Fruit fly (Drosophila melanogaster) whole organism, embryonic: ENCODE measurements around the gene Sr-CIII.

ENCODE experiments used
- Abd-B ChIP-seq: fragments of 200-800 bp; sonication (Bioruptor generic); optimal IDR thresholded peaks from 2 replicates; lab custom pipeline; 2018; ENCODE audit warnings: missing biosample characterization, mild to moderate bottlenecking, missing genetic modification characterization, moderate library complexity
- Aef1 ChIP-seq: fragments of 200-800 bp; sonication (Bioruptor generic); IDR thresholded peaks from 3 replicates; pipeline ENCODE4 v1.3.6; 2022; ENCODE audit warnings: missing biosample characterization, missing genetic modification characterization
- BtbVII ChIP-seq: fragments of 200-800 bp; sonication (Bioruptor generic); optimal IDR thresholded peaks from 3 replicates; lab custom pipeline; 2017; ENCODE audit warnings: missing biosample characterization, mild to moderate bottlenecking, missing genetic modification characterization
- Bteb2 ChIP-seq: fragments of 200-800 bp; sonication (Bioruptor generic); optimal IDR thresholded peaks from 2 replicates; lab custom pipeline; 2016; ENCODE audit warnings: missing biosample characterization, missing genetic modification characterization
- CG11504 ChIP-seq: fragments of 200-800 bp; sonication (Bioruptor generic); optimal IDR thresholded peaks from 3 replicates; lab custom pipeline; 2019; ENCODE audit warnings: missing biosample characterization, mild to moderate bottlenecking, missing genetic modification characterization, moderate library complexity
- CG14441 ChIP-seq: fragments of 200-800 bp; sonication (Bioruptor generic); IDR thresholded peaks from 2 replicates; pipeline ENCODE4 v1.3.6; 2022; ENCODE audit warnings: missing biosample characterization, missing genetic modification characterization
- CG1529 ChIP-seq: fragments of 200-800 bp; sonication (Bioruptor generic); optimal IDR thresholded peaks from 3 replicates; lab custom pipeline; 2018; ENCODE audit warnings: missing biosample characterization, missing genetic modification characterization
- CG16813 ChIP-seq: fragments of 200-800 bp; sonication (Bioruptor generic); IDR thresholded peaks from 3 replicates; pipeline ENCODE4 v1.3.6; 2022; ENCODE audit warnings: missing biosample characterization, missing genetic modification characterization; ENCODE audit not compliant: partially characterized antibody
- CG32772 ChIP-seq: fragments of 200-800 bp; sonication (Bioruptor generic); IDR thresholded peaks from 2 replicates; pipeline ENCODE4 v1.3.6; 2022; ENCODE audit warnings: missing biosample characterization, missing genetic modification characterization
- CG3281 ChIP-seq: fragments of 200-800 bp; sonication (Bioruptor generic); optimal IDR thresholded peaks from 3 replicates; lab custom pipeline; 2017; ENCODE audit warnings: missing biosample characterization, mild to moderate bottlenecking, missing genetic modification characterization
- CG6683 ChIP-seq: fragments of 200-800 bp; sonication (Bioruptor generic); optimal IDR thresholded peaks from 2 replicates; lab custom pipeline; 2017; ENCODE audit warnings: missing biosample characterization, mild to moderate bottlenecking, missing genetic modification characterization, missing genetic modification reagents
- CG7928 ChIP-seq: fragments of 200-800 bp; sonication (Bioruptor generic); optimal IDR thresholded peaks from 2 replicates; lab custom pipeline; 2017; ENCODE audit warnings: missing biosample characterization, mild to moderate bottlenecking, missing genetic modification characterization
- CG8478 ChIP-seq: fragments of >200 bp; optimal IDR thresholded peaks from 2 replicates; lab custom pipeline; 2018
- CG8765 ChIP-seq: fragments of 200-800 bp; sonication (Bioruptor generic); IDR thresholded peaks from 2 replicates; pipeline ENCODE4 v1.3.6; 2022; ENCODE audit warnings: missing biosample characterization, missing genetic modification characterization
- CG8924 ChIP-seq: fragments of 200-800 bp; optimal IDR thresholded peaks from 3 replicates; lab custom pipeline; 2019; ENCODE audit warnings: missing biosample characterization, mild to moderate bottlenecking, missing genetic modification characterization, moderate library complexity
- CG9876 ChIP-seq: fragments of 200-800 bp; sonication (Bioruptor generic); optimal IDR thresholded peaks from 2 replicates; lab custom pipeline; 2016; ENCODE audit warnings: missing biosample characterization, missing genetic modification characterization
- CrebB ChIP-seq: fragments of 200-800 bp; sonication (Bioruptor generic); optimal IDR thresholded peaks from 3 replicates; lab custom pipeline; 2018; ENCODE audit warnings: missing biosample characterization, mild to moderate bottlenecking, missing genetic modification characterization
- Dip2 ChIP-seq: fragments of 200-800 bp; sonication (Bioruptor generic); IDR thresholded peaks from 2 replicates; pipeline ENCODE4 v1.3.6; 2022; ENCODE audit warnings: missing biosample characterization, missing genetic modification characterization
- Dll ChIP-seq: fragments of 200-800 bp; sonication (Bioruptor generic); IDR thresholded peaks from 4 replicates; pipeline ENCODE4 v1.3.6; 2022; ENCODE audit warnings: missing biosample characterization, missing genetic modification characterization; ENCODE audit not compliant: partially characterized antibody
- Drgx ChIP-seq: fragments of 200-800 bp; sonication (Bioruptor generic); IDR thresholded peaks from 2 replicates; pipeline ENCODE4 v1.3.6; 2022; ENCODE audit warnings: missing biosample characterization, missing genetic modification characterization
- E2f1 ChIP-seq: fragments of 200-800 bp; sonication (Bioruptor generic); IDR thresholded peaks from 2 replicates; pipeline ENCODE4 v1.3.6; 2022; ENCODE audit warnings: missing biosample characterization, missing genetic modification characterization
- GATAe ChIP-seq: fragments of 200-800 bp; sonication (Bioruptor generic); conservative IDR thresholded peaks from 2 replicates; pipeline ENCODE4 v1.3.6; 2022; ENCODE audit warnings: missing biosample characterization, missing genetic modification characterization
- H15 ChIP-seq: fragments of 200-800 bp; sonication (Bioruptor generic); IDR thresholded peaks from 3 replicates; pipeline ENCODE4 v1.3.6; 2022; ENCODE audit warnings: missing biosample characterization, missing genetic modification characterization
- HmgZ ChIP-seq: fragments of 200-800 bp; sonication (Bioruptor generic); optimal IDR thresholded peaks from 2 replicates; lab custom pipeline; 2018; ENCODE audit warnings: missing biosample characterization, mild to moderate bottlenecking, missing genetic modification characterization
- Lhr ChIP-seq: fragments of 200-800 bp; sonication (Bioruptor generic); optimal IDR thresholded peaks from 3 replicates; lab custom pipeline; 2017; ENCODE audit warnings: mild to moderate bottlenecking, missing biosample characterization, missing genetic modification reagents, missing genetic modification characterization
- NK7.1 ChIP-seq: fragments of 200-800 bp; sonication (Bioruptor generic); optimal IDR thresholded peaks from 3 replicates; lab custom pipeline; 2016; ENCODE audit warnings: missing biosample characterization, missing genetic modification characterization
- Oaz ChIP-seq: fragments of 200-800 bp; sonication (Bioruptor generic); IDR thresholded peaks from 2 replicates; pipeline ENCODE4 v1.3.6; 2022; ENCODE audit warnings: missing biosample characterization, missing genetic modification characterization
- Spps ChIP-seq: fragments of 200-800 bp; sonication (Bioruptor generic); optimal IDR thresholded peaks from 2 replicates; lab custom pipeline; 2018; ENCODE audit warnings: missing biosample characterization, mild to moderate bottlenecking, missing genetic modification characterization
- Stat92E ChIP-seq, 3 experiments: fragments of >200 bp in 2 of 3; fragments of 200-800 bp in 1 of 3; sonication (Bioruptor generic) in 1 of 3; optimal IDR thresholded peaks; 2 replicates each; lab custom pipeline; 2017 to 2019; ENCODE audit warnings: missing biosample characterization in 3 of 3, missing genetic modification characterization in 3 of 3, mild to moderate bottlenecking in 1 of 3, moderate library complexity in 1 of 3
- ab ChIP-seq: fragments of 200-800 bp; sonication (Bioruptor generic); optimal IDR thresholded peaks from 2 replicates; lab custom pipeline; 2016; ENCODE audit warnings: missing biosample characterization, missing genetic modification characterization
- ap ChIP-seq: fragments of 200-800 bp; sonication (Bioruptor generic); IDR thresholded peaks from 2 replicates; pipeline ENCODE4 v1.3.6; 2022; ENCODE audit warnings: missing biosample characterization, missing genetic modification characterization
- ato ChIP-seq: fragments of 200-800 bp; sonication (Bioruptor generic); IDR thresholded peaks from 2 replicates; pipeline ENCODE4 v1.3.6; 2022; ENCODE audit warnings: missing biosample characterization, missing genetic modification characterization; ENCODE audit not compliant: partially characterized antibody
- cato ChIP-seq: fragments of 200-800 bp; sonication (Bioruptor generic); optimal IDR thresholded peaks from 2 replicates; lab custom pipeline; 2016; ENCODE audit warnings: missing biosample characterization, missing genetic modification characterization, borderline replicate concordance
- caup ChIP-seq: fragments of 200-800 bp; sonication (Bioruptor generic); optimal IDR thresholded peaks from 3 replicates; lab custom pipeline; 2017; ENCODE audit warnings: missing biosample characterization, mild to moderate bottlenecking, missing genetic modification characterization, moderate library complexity; ENCODE audit not compliant: severe bottlenecking
- crc ChIP-seq: fragments of 200-800 bp; sonication (Bioruptor generic); optimal IDR thresholded peaks from 2 replicates; lab custom pipeline; 2016; ENCODE audit warnings: missing biosample characterization, missing genetic modification characterization
- ems ChIP-seq: fragments of 200-800 bp; sonication (Bioruptor generic); optimal IDR thresholded peaks from 3 replicates; lab custom pipeline; 2016; ENCODE audit warnings: missing biosample characterization, missing genetic modification characterization
- esg ChIP-seq: fragments of 200-800 bp; sonication (Bioruptor generic); conservative IDR thresholded peaks from 2 replicates; pipeline ENCODE4 v1.3.6; 2022; ENCODE audit warnings: missing biosample characterization, missing genetic modification characterization
- fd3F ChIP-seq: fragments of 200-800 bp; sonication (Bioruptor generic); optimal IDR thresholded peaks from 2 replicates; lab custom pipeline; 2018; ENCODE audit warnings: missing biosample characterization, mild to moderate bottlenecking, missing genetic modification characterization, moderate library complexity
- ftz-f1 ChIP-seq: fragments of 200-800 bp; sonication (Bioruptor generic); optimal IDR thresholded peaks from 2 replicates; lab custom pipeline; 2016; ENCODE audit warnings: missing biosample characterization, missing genetic modification characterization
- grn ChIP-seq: fragments of 200-800 bp; sonication (Bioruptor generic); optimal IDR thresholded peaks from 3 replicates; lab custom pipeline; 2017; ENCODE audit warnings: missing biosample characterization, missing genetic modification characterization
- gsb-n ChIP-seq: fragments of 200-800 bp; sonication (Bioruptor generic); optimal IDR thresholded peaks from 3 replicates; lab custom pipeline; 2018; ENCODE audit warnings: missing biosample characterization, mild to moderate bottlenecking, missing genetic modification characterization
- odd ChIP-seq: fragments of 200-800 bp; sonication (Bioruptor generic); optimal IDR thresholded peaks from 2 replicates; lab custom pipeline; 2017; ENCODE audit warnings: missing biosample characterization, mild to moderate bottlenecking, missing genetic modification characterization
- pfk ChIP-seq: fragments of 200-800 bp; sonication (Bioruptor generic); optimal IDR thresholded peaks from 2 replicates; lab custom pipeline; 2018; ENCODE audit warnings: missing biosample characterization, mild to moderate bottlenecking, missing genetic modification characterization, moderate library complexity
- pho ChIP-seq: fragments of 200-800 bp; sonication (Bioruptor generic); optimal IDR thresholded peaks from 2 replicates; lab custom pipeline; 2016; ENCODE audit warnings: missing biosample characterization, missing genetic modification characterization
- pzg ChIP-seq: fragments of 200-800 bp; sonication (Bioruptor generic); optimal IDR thresholded peaks from 3 replicates; lab custom pipeline; 2018; ENCODE audit warnings: missing biosample characterization, mild to moderate bottlenecking, missing genetic modification characterization, moderate library complexity
- sc ChIP-seq, 3 experiments: fragments of >200 bp in 2 of 3; fragments of 200-800 bp in 1 of 3; sonication (Bioruptor generic) in 1 of 3; optimal IDR thresholded peaks; 2 replicates in 2 of 3; 3 replicates in 1 of 3; lab custom pipeline; 2017; ENCODE audit warnings: mild to moderate bottlenecking in 1 of 3, missing biosample characterization in 1 of 3, missing genetic modification characterization in 1 of 3, missing genetic modification reagents in 1 of 3
- unpg ChIP-seq: fragments of 200-800 bp; sonication (Bioruptor generic); optimal IDR thresholded peaks from 3 replicates; lab custom pipeline; 2018; ENCODE audit warnings: missing biosample characterization, mild to moderate bottlenecking, missing genetic modification characterization, moderate library complexity
- vvl ChIP-seq: fragments of 200-800 bp; sonication (Bioruptor generic); IDR thresholded peaks from 2 replicates; pipeline ENCODE4 v1.3.6; 2022; ENCODE audit warnings: missing biosample characterization, missing genetic modification characterization

Sr-CIII gene

DNA sequence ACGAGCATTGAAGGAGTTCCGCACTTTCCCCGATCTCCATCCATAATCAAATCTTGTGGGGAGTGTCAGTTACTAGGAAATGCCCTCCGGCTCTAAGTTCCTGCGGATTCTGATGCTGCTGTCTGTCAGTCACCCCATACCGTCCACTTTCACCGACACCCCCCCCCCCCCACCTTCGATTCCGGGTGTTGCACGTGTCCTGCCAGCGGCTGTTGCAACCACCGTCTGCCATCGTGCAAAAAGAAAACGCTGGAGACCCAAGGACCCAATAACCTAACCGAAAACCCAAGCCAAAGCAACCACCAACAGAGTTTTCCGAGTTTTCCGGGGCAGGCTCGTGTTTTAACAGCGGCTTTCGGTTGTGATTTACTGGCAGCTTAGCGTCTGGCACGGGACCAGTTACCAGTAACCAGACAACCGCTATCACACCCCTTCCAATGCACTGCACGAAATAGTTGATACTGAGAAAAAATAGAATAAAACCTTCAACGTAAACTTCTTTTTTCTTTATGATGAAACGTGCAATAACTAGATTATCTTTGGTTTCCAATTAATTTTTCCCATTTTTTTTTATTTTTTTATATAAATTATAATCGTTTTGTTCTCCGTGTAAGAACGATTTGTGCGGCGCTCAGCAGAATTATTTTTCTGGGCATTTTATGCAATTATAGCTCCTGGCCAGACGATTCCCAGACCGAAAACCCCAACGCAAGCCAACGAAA lies 4.6 kb downstream of the Sr-CIII start (continued):
- no peak for TF ChIP-seq HmgZ (tag; lab: Kevin White, UChicago)
- peak; percentile 48 for TF ChIP-seq E2f1 (GFP tag; lab: Robert Waterston, UW)
- TF ChIP-seq CG6683 (GFP tag; lab: Kevin White, UChicago), result peak; percentile 30
- TF ChIP-seq Dip2, result no peak
- peak; percentile 52; the same call in 2 of the 3 replicates for TF ChIP-seq H15 (GFP tag; lab: Robert Waterston, UW)
- peak; percentile 66 for TF ChIP-seq BtbVII (GFP tag; lab: Kevin White, UChicago)
- TF ChIP-seq pho (GFP tag; lab: Kevin White, UChicago), result no peak
- peak; percentile 77 for TF ChIP-seq CG11504 (tag; lab: Kevin White, UChicago)
- TF ChIP-seq caup, result peak; percentile 45
- 0 out of 2 replicates have a peak, but pooled peaks have one; percentile 10 for TF ChIP-seq CG14441 (GFP tag; lab: Robert Waterston, UW)
- no peak for TF ChIP-seq ab
- no peak; the same call in 1 of the 2 replicates for TF ChIP-seq esg (GFP tag; lab: Robert Waterston, UW)
- 0 out of 2 replicates have a peak, but pooled peaks have one; percentile 16 for TF ChIP-seq Oaz (GFP tag; lab: Robert Waterston, UW)
- TF ChIP-seq GATAe, result no peak
- no peak for TF ChIP-seq ems (GFP tag; lab: Kevin White, UChicago)
- TF ChIP-seq Aef1, result peak; percentile 35; the same call in 1 of the 3 replicates
- TF ChIP-seq ap, result no peak
- TF ChIP-seq Drgx (GFP tag; lab: Robert Waterston, UW), result no peak
- peak; percentile 65 for TF ChIP-seq CG32772 (GFP tag; lab: Robert Waterston, UW)
- no peak for TF ChIP-seq Dll (GFP tag; lab: Robert Waterston, UW)
- no peak for TF ChIP-seq cato
- TF ChIP-seq fd3F (GFP tag; lab: Kevin White, UChicago), result no peak
- peak; percentile 80 for TF ChIP-seq vvl (GFP tag; lab: Robert Waterston, UW)
- TF ChIP-seq grn, result no peak
- peak; percentile 33 for TF ChIP-seq Abd-B (GFP tag; lab: Kevin White, UChicago)
- no peak for TF ChIP-seq CG8478 (lab: Kevin White, UChicago)
- no peak for TF ChIP-seq pzg
- no peak for TF ChIP-seq Stat92E (GFP tag; optimal IDR thresholded peaks at IDR 0.05; lab: Kevin White, UChicago)
- no peak for TF ChIP-seq CG16813 (GFP tag; lab: Robert Waterston, UW)
- TF ChIP-seq ato (GFP tag; lab: Robert Waterston, UW), result no peak
- TF ChIP-seq CG9876 (GFP tag; lab: Kevin White, UChicago), result no peak
- TF ChIP-seq CG7928 (GFP tag; lab: Kevin White, UChicago), result no peak
- TF ChIP-seq pfk (GFP tag; lab: Kevin White, UChicago), result no peak
- TF ChIP-seq CG3281 (GFP tag; lab: Kevin White, UChicago), result peak; percentile 28
- no peak for TF ChIP-seq CG8765 (GFP tag; lab: Robert Waterston, UW)
- TF ChIP-seq CrebB (tag; lab: Kevin White, UChicago), result no peak
- TF ChIP-seq NK7.1 (GFP tag; lab: Kevin White, UChicago), result no peak
- TF ChIP-seq unpg (GFP tag; lab: Kevin White, UChicago), result peak; percentile 66
- TF ChIP-seq Lhr (GFP tag; lab: Kevin White, UChicago), result peak; percentile 6
- TF ChIP-seq CG1529 (GFP tag; lab: Kevin White, UChicago), result peak; percentile 43
- peak; percentile 53 for TF ChIP-seq CG8924 (tag; lab: Kevin White, UChicago)
- TF ChIP-seq Bteb2, result no peak
- TF ChIP-seq Spps (tag; lab: Kevin White, UChicago), result peak; percentile 71
- peak; percentile 50 for TF ChIP-seq odd
- no peak for TF ChIP-seq ftz-f1 (GFP tag; lab: Kevin White, UChicago)
- no peak for TF ChIP-seq crc
- no peak for TF ChIP-seq sc (optimal IDR thresholded peaks at IDR 0.05; lab: Kevin White, UChicago)
- peak; percentile 63 for TF ChIP-seq sc (GFP tag; optimal IDR thresholded peaks at IDR 0.05; lab: Kevin White, UChicago)
- peak; percentile 74 for TF ChIP-seq gsb-n (tag; lab: Kevin White, UChicago)
